Worm (Caenorhabditis elegans) whole organism, L4 larva: ENCODE measurements around the gene pad-2.

Experiments
- R02D3.7 ChIP-seq: fragments of 150-350 bp; sonication (generic microtip); optimal IDR thresholded peaks from 3 replicates; lab custom pipeline; 2014; ENCODE audit warnings: missing biosample characterization, missing genetic modification characterization
- T20F7.1 ChIP-seq: fragments of 200-800 bp; sonication (Bioruptor generic); optimal IDR thresholded peaks from 2 replicates; lab custom pipeline; 2018; ENCODE audit warnings: mild to moderate bottlenecking, missing genetic modification characterization, missing compliant biosample characterization
- T26A8.4 ChIP-seq: fragments of 200-800 bp; sonication (Bioruptor generic); IDR thresholded peaks from 2 replicates; pipeline ENCODE4 v1.3.6; 2022; ENCODE audit warnings: missing genetic modification characterization, missing compliant biosample characterization
- Y105C5A.15 ChIP-seq: fragments of 200-800 bp; sonication (Bioruptor generic); IDR thresholded peaks from 2 replicates; pipeline ENCODE4 v1.3.6; 2022; ENCODE audit warnings: missing genetic modification characterization, missing compliant biosample characterization
- Y48G9A.11 ChIP-seq: fragments of 200-800 bp; sonication (Bioruptor generic); IDR thresholded peaks from 2 replicates; pipeline ENCODE4 v1.3.6; 2022; ENCODE audit warnings: missing genetic modification reagents, missing genetic modification characterization, missing compliant biosample characterization
- aha-1 ChIP-seq: fragments of 150-350 bp; peaks from one replicate; lab custom pipeline; 2014; ENCODE audit warnings: missing biosample characterization, missing genetic modification characterization
- aly-2 ChIP-seq: sonication (generic microtip); optimal IDR thresholded peaks from 2 replicates; lab custom pipeline; 2018; ENCODE audit warnings: missing biosample characterization, missing genetic modification characterization
- ceh-20 ChIP-seq: fragments of 200-800 bp; sonication (Bioruptor generic); IDR thresholded peaks from 2 replicates; pipeline ENCODE4 v1.3.6; 2022; ENCODE audit warnings: missing genetic modification reagents, missing genetic modification characterization, missing compliant biosample characterization
- ceh-28 ChIP-seq: fragments of 150-350 bp; optimal IDR thresholded peaks from 2 replicates; lab custom pipeline; 2014; ENCODE audit warnings: missing biosample characterization, missing genetic modification reagents, missing genetic modification characterization
- ceh-32 ChIP-seq: sonication (generic microtip); optimal IDR thresholded peaks from 2 replicates; lab custom pipeline; 2016; ENCODE audit warnings: mild to moderate bottlenecking, missing genetic modification characterization, missing compliant biosample characterization; ENCODE audit not compliant: poor library complexity
- ceh-62 ChIP-seq: sonication (generic microtip); optimal IDR thresholded peaks from 2 replicates; lab custom pipeline; 2017; ENCODE audit warnings: missing biosample characterization, missing genetic modification characterization
- ceh-82 ChIP-seq: sonication (generic microtip); optimal IDR thresholded peaks from 2 replicates; lab custom pipeline; 2017; ENCODE audit warnings: missing biosample characterization, missing genetic modification characterization
- ces-1 ChIP-seq: fragments of 150-350 bp; sonication (generic microtip); optimal IDR thresholded peaks from 4 replicates; lab custom pipeline; 2014; ENCODE audit warnings: missing biosample characterization, missing genetic modification reagents, missing genetic modification characterization
- ctbp-1 ChIP-seq: fragments of 200-800 bp; sonication (Bioruptor generic); IDR thresholded peaks from 2 replicates; pipeline ENCODE4 v1.3.6; 2022; ENCODE audit warnings: missing genetic modification reagents, missing genetic modification characterization, missing compliant biosample characterization
- daf-19 ChIP-seq: fragments of 200-800 bp; sonication (Bioruptor generic); conservative IDR thresholded peaks from 2 replicates; pipeline ENCODE4 v1.3.6; 2022; ENCODE audit warnings: missing genetic modification characterization, missing compliant biosample characterization
- dmd-9 ChIP-seq: fragments of 200-800 bp; sonication (Bioruptor generic); IDR thresholded peaks from 2 replicates; pipeline ENCODE4 v1.3.6; 2022; ENCODE audit warnings: missing genetic modification reagents, missing genetic modification characterization, missing compliant biosample characterization
- dpl-1 ChIP-seq: fragments of 150-350 bp; optimal IDR thresholded peaks from 2 replicates; lab custom pipeline; 2014; ENCODE audit warnings: missing biosample characterization, missing genetic modification reagents, missing genetic modification characterization
- dve-1 ChIP-seq: sonication (generic microtip); optimal IDR thresholded peaks from 2 replicates; lab custom pipeline; 2017; ENCODE audit warnings: antibody characterized with exemption, mild to moderate bottlenecking, missing genetic modification characterization, missing compliant biosample characterization; ENCODE audit not compliant: insufficient read depth
- fos-1 ChIP-seq: fragments of 150-350 bp; optimal IDR thresholded peaks from 2 replicates; lab custom pipeline; 2014; ENCODE audit warnings: missing biosample characterization, missing genetic modification characterization
- hif-1 ChIP-seq, 2 experiments: sonication (generic microtip); optimal IDR thresholded peaks; 2 replicates each; lab custom pipeline; 2016 to 2017; ENCODE audit warnings: missing compliant biosample characterization in 2 of 2, missing genetic modification characterization in 2 of 2, missing genetic modification reagents in 2 of 2, missing genotype in 2 of 2, mild to moderate bottlenecking in 1 of 2
- hlh-30 ChIP-seq: sonication (generic microtip); optimal IDR thresholded peaks from 2 replicates; lab custom pipeline; 2017; ENCODE audit warnings: antibody characterized with exemption, mild to moderate bottlenecking, missing genetic modification characterization, missing compliant biosample characterization; ENCODE audit not compliant: insufficient read depth
- jun-1 ChIP-seq: fragments of 150-350 bp; optimal IDR thresholded peaks from 2 replicates; lab custom pipeline; 2014; ENCODE audit warnings: missing biosample characterization, missing genetic modification reagents, missing genetic modification characterization
- lim-7 ChIP-seq: fragments of 200-800 bp; sonication (Bioruptor generic); IDR thresholded peaks from 2 replicates; pipeline ENCODE4 v1.3.6; 2022; ENCODE audit warnings: missing genetic modification characterization, missing compliant biosample characterization
- lin-1 ChIP-seq: fragments of 200-800 bp; sonication (Bioruptor generic); IDR thresholded peaks from 2 replicates; pipeline ENCODE4 v1.3.6; 2022; ENCODE audit warnings: missing genetic modification reagents, missing genetic modification characterization, missing compliant biosample characterization
- lin-29 ChIP-seq: fragments of 200-800 bp; sonication (Bioruptor generic); IDR thresholded peaks from 2 replicates; pipeline ENCODE4 v1.3.6; 2022; ENCODE audit warnings: missing genetic modification reagents, missing genetic modification characterization, missing compliant biosample characterization
- lin-39 ChIP-seq: fragments of 150-350 bp; optimal IDR thresholded peaks from 2 replicates; lab custom pipeline; 2014; ENCODE audit warnings: missing biosample characterization, missing genetic modification reagents, missing genetic modification characterization
- lir-3 ChIP-seq: sonication (generic microtip); optimal IDR thresholded peaks from 2 replicates; lab custom pipeline; 2016; ENCODE audit warnings: mild to moderate bottlenecking, missing genetic modification characterization, missing compliant biosample characterization
- madf-5 ChIP-seq, 2 experiments: fragments of 200-800 bp; sonication (Bioruptor generic); IDR thresholded peaks; 2 replicates each; pipeline ENCODE4 v1.3.6; 2022; ENCODE audit warnings: missing compliant biosample characterization in 2 of 2, missing genetic modification characterization in 2 of 2
- madf-9 ChIP-seq: fragments of 200-800 bp; sonication (Bioruptor generic); conservative IDR thresholded peaks from 2 replicates; pipeline ENCODE4 v1.3.6; 2022; ENCODE audit warnings: missing genetic modification reagents, missing genetic modification characterization, missing compliant biosample characterization
- mdt-29 ChIP-seq: fragments of 200-800 bp; sonication (Bioruptor generic); IDR thresholded peaks from 2 replicates; pipeline ENCODE4 v1.3.6; 2022; ENCODE audit warnings: missing genetic modification reagents, missing genetic modification characterization, missing compliant biosample characterization
- mep-1 ChIP-seq: fragments of 150-350 bp; sonication (generic microtip); optimal IDR thresholded peaks from 3 replicates; lab custom pipeline; 2014; ENCODE audit warnings: missing biosample characterization, missing genetic modification characterization
- mxl-2 ChIP-seq: fragments of 200-800 bp; sonication (Bioruptor generic); conservative IDR thresholded peaks from 2 replicates; pipeline ENCODE4 v1.3.6; 2022; ENCODE audit warnings: missing genetic modification reagents, missing genetic modification characterization, missing compliant biosample characterization
- mxl-3 ChIP-seq: fragments of 200-800 bp; sonication (Bioruptor generic); optimal IDR thresholded peaks from 2 replicates; lab custom pipeline; 2018; ENCODE audit warnings: mild to moderate bottlenecking, missing genetic modification characterization, missing compliant biosample characterization
- nhr-10 ChIP-seq: fragments of 150-350 bp; optimal IDR thresholded peaks from 2 replicates; lab custom pipeline; 2014; ENCODE audit warnings: missing biosample characterization, missing genetic modification characterization
- nhr-237 ChIP-seq: sonication (generic microtip); optimal IDR thresholded peaks from 2 replicates; lab custom pipeline; 2017; ENCODE audit warnings: missing biosample characterization, missing genetic modification characterization
- nhr-25 ChIP-seq: sonication (generic microtip); optimal IDR thresholded peaks from 2 replicates; lab custom pipeline; 2017; ENCODE audit warnings: missing genetic modification characterization, mild to moderate bottlenecking, missing compliant biosample characterization, antibody characterized with exemption, moderate library complexity, borderline replicate concordance; ENCODE audit not compliant: insufficient read depth
- nhr-28 ChIP-seq: fragments of 150-350 bp; optimal IDR thresholded peaks from 2 replicates; lab custom pipeline; 2014; ENCODE audit warnings: missing biosample characterization, missing genetic modification characterization
- nhr-41 ChIP-seq: fragments of 200-800 bp; sonication (Bioruptor generic); IDR thresholded peaks from 2 replicates; pipeline ENCODE4 v1.3.6; 2022; ENCODE audit warnings: missing genetic modification reagents, missing genetic modification characterization, missing compliant biosample characterization
- nhr-42 ChIP-seq: fragments of 200-800 bp; sonication (Bioruptor generic); IDR thresholded peaks from 2 replicates; pipeline ENCODE4 v1.3.6; 2022; ENCODE audit warnings: missing genetic modification characterization, missing compliant biosample characterization
- php-3 ChIP-seq: fragments of 200-800 bp; sonication (Bioruptor generic); IDR thresholded peaks from 2 replicates; pipeline ENCODE4 v1.3.6; 2022; ENCODE audit warnings: missing genetic modification reagents, missing genetic modification characterization, missing compliant biosample characterization
- rbr-2 ChIP-seq: sonication (generic microtip); optimal IDR thresholded peaks from 2 replicates; lab custom pipeline; 2016; ENCODE audit warnings: missing genotype, missing genetic modification characterization, missing compliant biosample characterization
- saeg-2 ChIP-seq: fragments of 200-800 bp; sonication (Bioruptor generic); IDR thresholded peaks from 2 replicates; pipeline ENCODE4 v1.3.6; 2022; ENCODE audit warnings: missing genetic modification reagents, missing genetic modification characterization, missing compliant biosample characterization
- spr-3 ChIP-seq: fragments of 200-800 bp; sonication (Bioruptor generic); optimal IDR thresholded peaks from 2 replicates; lab custom pipeline; 2018; ENCODE audit warnings: mild to moderate bottlenecking, missing genetic modification characterization, missing compliant biosample characterization
- tra-1 ChIP-seq: fragments of 200-800 bp; sonication (Bioruptor generic); IDR thresholded peaks from 2 replicates; pipeline ENCODE4 v1.3.6; 2022; ENCODE audit warnings: missing genetic modification reagents, missing genetic modification characterization, missing compliant biosample characterization
- unc-39 ChIP-seq: sonication (generic microtip); optimal IDR thresholded peaks from 2 replicates; lab custom pipeline; 2017; ENCODE audit warnings: missing biosample characterization, missing genetic modification characterization
- unc-62 ChIP-seq, 3 experiments: fragments of 150-350 bp in 1 of 3; sonication (generic microtip); optimal IDR thresholded peaks in 2 of 3; peaks in 1 of 3; 1 replicate in 1 of 3; 2 replicates in 2 of 3; lab custom pipeline; 2014 to 2017; ENCODE audit warnings: missing biosample characterization in 3 of 3, missing genetic modification characterization in 3 of 3, missing genetic modification reagents in 3 of 3, missing genotype in 1 of 3
- vab-7 ChIP-seq: fragments of 200-800 bp; sonication (Bioruptor generic); IDR thresholded peaks from 2 replicates; pipeline ENCODE4 v1.3.6; 2022; ENCODE audit warnings: missing genetic modification reagents, missing genetic modification characterization, missing compliant biosample characterization
- zip-11 ChIP-seq: fragments of 200-800 bp; sonication (Bioruptor generic); IDR thresholded peaks from 2 replicates; pipeline ENCODE4 v1.3.6; 2022; ENCODE audit warnings: missing genetic modification characterization, missing compliant biosample characterization
- zip-2 ChIP-seq: fragments of 150-350 bp; optimal IDR thresholded peaks from 2 replicates; lab custom pipeline; 2014; ENCODE audit warnings: missing biosample characterization, missing genetic modification characterization
- ztf-11 ChIP-seq: fragments of 150-350 bp; optimal IDR thresholded peaks from 2 replicates; lab custom pipeline; 2014; ENCODE audit warnings: missing biosample characterization, missing genetic modification characterization
- ztf-7 ChIP-seq: fragments of 150-350 bp; optimal IDR thresholded peaks from 2 replicates; lab custom pipeline; 2014; ENCODE audit warnings: missing biosample characterization, missing genetic modification characterization

pad-2 gene

ce11 chrIII:10270778-10271307, 8.1 kb upstream of the pad-2 start, which contains the start of gene cnk-1 (continued):
- TF ChIP-seq unc-62 (GFP tag; optimal IDR thresholded peaks at IDR 0.05 in 1 of 2; lab: Kevin White, UChicago): no peak
- no peak for TF ChIP-seq unc-62 (tag; optimal IDR thresholded peaks at IDR 0.05; lab: Kevin White, UChicago)
- TF ChIP-seq ceh-32 (tag; lab: Kevin White, UChicago): no peak
- no peak for TF ChIP-seq daf-19 (GFP tag; lab: Robert Waterston, UW)
- TF ChIP-seq zip-2 (tag; lab: Kevin White, UChicago): no peak
- TF ChIP-seq ceh-62 (tag; lab: Kevin White, UChicago): no peak
- TF ChIP-seq aly-2 (tag; lab: Kevin White, UChicago): no peak
- TF ChIP-seq dve-1 (tag; lab: Kevin White, UChicago): peak; percentile 62
- peak; percentile 26 for TF ChIP-seq aha-1
- TF ChIP-seq nhr-41 (GFP tag; lab: Robert Waterston, UW): peak; percentile 74; the same call in 1 of the 2 replicates
- TF ChIP-seq madf-9 (GFP tag; lab: Robert Waterston, UW): peak; percentile 99
- no peak for TF ChIP-seq ceh-28
- TF ChIP-seq Y105C5A.15: 0 out of 2 replicates have a peak, but pooled peaks have one; percentile 57
- peak; percentile 52 for TF ChIP-seq dpl-1 (GFP tag; lab: Kevin White, UChicago)
- peak; percentile 94 for TF ChIP-seq lin-1
- no peak for TF ChIP-seq jun-1 (tag; lab: Kevin White, UChicago)
- TF ChIP-seq ctbp-1: peak; percentile 97
- TF ChIP-seq lin-29 (GFP tag; lab: Robert Waterston, UW): peak; percentile 87
- TF ChIP-seq ztf-7: no peak
- peak; percentile 96 for TF ChIP-seq php-3 (GFP tag; lab: Robert Waterston, UW)
- peak; percentile 98 for TF ChIP-seq ceh-20 (GFP tag; lab: Robert Waterston, UW)
- peak; percentile 44 for TF ChIP-seq spr-3 (GFP tag; lab: Kevin White, UChicago)
- no peak for TF ChIP-seq T20F7.1 (GFP tag; lab: Kevin White, UChicago)
- TF ChIP-seq unc-39: no peak
- no peak for TF ChIP-seq lin-39 (tag; lab: Kevin White, UChicago)
- no peak for TF ChIP-seq nhr-237 (tag; lab: Kevin White, UChicago)
- no peak for TF ChIP-seq ces-1 (GFP tag; lab: Kevin White, UChicago)
- TF ChIP-seq T26A8.4: peak; percentile 97
- no peak for TF ChIP-seq nhr-28
- TF ChIP-seq mxl-2 (GFP tag; lab: Robert Waterston, UW): peak; percentile 88
- TF ChIP-seq fos-1 (tag; lab: Kevin White, UChicago): no peak
- TF ChIP-seq mep-1 (tag; lab: Kevin White, UChicago): peak; percentile 42
- no peak for TF ChIP-seq nhr-10
- TF ChIP-seq lim-7 (GFP tag; lab: Robert Waterston, UW): no peak; the same call in 1 of the 2 replicates
- peak; percentile 100 for TF ChIP-seq dmd-9
- no peak for TF ChIP-seq ceh-82
- TF ChIP-seq nhr-25: peak; percentile 48
- TF ChIP-seq rbr-2 (tag; lab: Kevin White, UChicago): peak; percentile 86
- peak in 1 of 2 experiments; percentile 90 for TF ChIP-seq hif-1 (tag; optimal IDR thresholded peaks at IDR 0.05; lab: Kevin White, UChicago)
- peak; percentile 72; the same call in 1 of the 2 replicates for TF ChIP-seq saeg-2 (GFP tag; lab: Robert Waterston, UW)
- TF ChIP-seq R02D3.7: peak; percentile 36
- TF ChIP-seq mxl-3 (GFP tag; lab: Kevin White, UChicago): peak; percentile 85
- TF ChIP-seq mdt-29 (GFP tag; lab: Robert Waterston, UW): peak; percentile 94
- no peak for TF ChIP-seq ztf-11 (tag; lab: Kevin White, UChicago)
- TF ChIP-seq tra-1: peak; percentile 99
- TF ChIP-seq zip-11: no peak
- peak; percentile 66 for TF ChIP-seq hlh-30
- TF ChIP-seq nhr-42 (GFP tag; lab: Robert Waterston, UW): peak; percentile 97
- TF ChIP-seq Y48G9A.11 (GFP tag; lab: Robert Waterston, UW): peak; percentile 96
- TF ChIP-seq vab-7 (GFP tag; lab: Robert Waterston, UW): peak; percentile 96
- peak; percentile 94 to 95 for TF ChIP-seq madf-5 (GFP tag; IDR thresholded peaks at IDR 0.05; lab: Robert Waterston, UW)
- no peak for TF ChIP-seq lir-3 (tag; lab: Kevin White, UChicago)
